Fruit fly (Drosophila melanogaster) whole organism, pupa: ENCODE data around the gene His3.3A.

ENCODE experiments used
- CG10348 ChIP-seq: fragments of 200-800 bp; sonication (Bioruptor generic); IDR thresholded peaks from 2 replicates; pipeline ENCODE4 v1.3.6; 2022; ENCODE audit warnings: missing biosample characterization, missing genetic modification characterization
- CG12605 ChIP-seq: fragments of 200-800 bp; sonication (Bioruptor generic); IDR thresholded peaks from 2 replicates; pipeline ENCODE4 v1.3.6; 2022; ENCODE audit warnings: missing biosample characterization, missing genetic modification characterization
- CG13204 ChIP-seq: fragments of 200-800 bp; sonication (Bioruptor generic); optimal IDR thresholded peaks from 2 replicates; lab custom pipeline; 2018; ENCODE audit warnings: missing biosample characterization, mild to moderate bottlenecking, missing genetic modification characterization, moderate library complexity
- CG14655 ChIP-seq: fragments of 200-800 bp; sonication (Bioruptor generic); optimal IDR thresholded peaks from 3 replicates; lab custom pipeline; 2017; ENCODE audit warnings: mild to moderate bottlenecking, missing biosample characterization, missing genetic modification reagents, missing genetic modification characterization
- CG15710 ChIP-seq: fragments of 200-800 bp; sonication (Bioruptor generic); optimal IDR thresholded peaks from 2 replicates; lab custom pipeline; 2018; ENCODE audit warnings: missing biosample characterization, mild to moderate bottlenecking, missing genetic modification characterization, moderate library complexity
- CG17806 ChIP-seq: fragments of 200-800 bp; sonication (Bioruptor generic); optimal IDR thresholded peaks from 2 replicates; lab custom pipeline; 2018; ENCODE audit warnings: missing biosample characterization, mild to moderate bottlenecking, missing genetic modification characterization, moderate library complexity
- CG32121 ChIP-seq: fragments of 200-800 bp; sonication (Bioruptor generic); IDR thresholded peaks from 2 replicates; pipeline ENCODE4 v1.3.6; 2022; ENCODE audit warnings: missing biosample characterization, missing genetic modification characterization
- CG34367 ChIP-seq: fragments of 200-800 bp; sonication (Bioruptor generic); optimal IDR thresholded peaks from 2 replicates; lab custom pipeline; 2018; ENCODE audit warnings: missing biosample characterization, mild to moderate bottlenecking, missing genetic modification characterization
- CG4496 ChIP-seq: fragments of 200-800 bp; sonication (Bioruptor generic); IDR thresholded peaks from 3 replicates; pipeline ENCODE4 v1.3.6; 2022; ENCODE audit warnings: missing biosample characterization, missing genetic modification characterization
- CG8159 ChIP-seq: fragments of 200-800 bp; sonication (Bioruptor generic); optimal IDR thresholded peaks from 3 replicates; lab custom pipeline; 2018; ENCODE audit warnings: missing biosample characterization, mild to moderate bottlenecking, missing genetic modification characterization, moderate library complexity
- CG8301 ChIP-seq: fragments of 200-800 bp; sonication (Bioruptor generic); optimal IDR thresholded peaks from 2 replicates; lab custom pipeline; 2018; ENCODE audit warnings: missing biosample characterization, mild to moderate bottlenecking, missing genetic modification characterization
- CG9948 ChIP-seq: fragments of 200-800 bp; sonication (Bioruptor generic); optimal IDR thresholded peaks from 2 replicates; lab custom pipeline; 2018; ENCODE audit warnings: missing biosample characterization, mild to moderate bottlenecking, missing genetic modification characterization, moderate library complexity
- D1 ChIP-seq: fragments of 200-800 bp; sonication (Bioruptor generic); optimal IDR thresholded peaks from 2 replicates; lab custom pipeline; 2018; ENCODE audit warnings: missing biosample characterization, mild to moderate bottlenecking, missing genetic modification characterization, moderate library complexity
- EcR ChIP-seq: fragments of 200-800 bp; sonication (Bioruptor generic); optimal IDR thresholded peaks from 3 replicates; lab custom pipeline; 2019; ENCODE audit warnings: missing biosample characterization, missing genetic modification characterization, mild to moderate bottlenecking, moderate library complexity, missing genetic modification reagents
- Ets98B ChIP-seq: fragments of 200-800 bp; sonication (Bioruptor generic); IDR thresholded peaks from 2 replicates; pipeline ENCODE4 v1.3.6; 2022; ENCODE audit warnings: missing biosample characterization, missing genetic modification characterization
- Pif1A ChIP-seq: fragments of 200-800 bp; sonication (Bioruptor generic); optimal IDR thresholded peaks from 3 replicates; lab custom pipeline; 2016; ENCODE audit warnings: missing biosample characterization, missing genetic modification characterization
- Pif1B ChIP-seq: fragments of 200-800 bp; sonication (Bioruptor generic); optimal IDR thresholded peaks from 3 replicates; lab custom pipeline; 2016; ENCODE audit warnings: missing biosample characterization, missing genetic modification characterization
- Snoo ChIP-seq: fragments of 200-800 bp; sonication (Bioruptor generic); optimal IDR thresholded peaks from 3 replicates; lab custom pipeline; 2017; ENCODE audit warnings: missing biosample characterization, mild to moderate bottlenecking, missing genetic modification characterization, inconsistent platforms
- fd96Ca ChIP-seq: fragments of 200-800 bp; sonication (Bioruptor generic); IDR thresholded peaks from 3 replicates; pipeline ENCODE4 v1.3.6; 2022; ENCODE audit warnings: missing biosample characterization, missing genetic modification characterization
- gl ChIP-seq: fragments of 200-800 bp; sonication (Bioruptor generic); optimal IDR thresholded peaks from 2 replicates; lab custom pipeline; 2018; ENCODE audit warnings: missing biosample characterization, mild to moderate bottlenecking, missing genetic modification characterization
- rn ChIP-seq: fragments of 200-800 bp; sonication (Bioruptor generic); IDR thresholded peaks from 2 replicates; pipeline ENCODE4 v1.3.6; 2022; ENCODE audit warnings: missing biosample characterization, missing genetic modification characterization

Gene His3.3A

DNA sequence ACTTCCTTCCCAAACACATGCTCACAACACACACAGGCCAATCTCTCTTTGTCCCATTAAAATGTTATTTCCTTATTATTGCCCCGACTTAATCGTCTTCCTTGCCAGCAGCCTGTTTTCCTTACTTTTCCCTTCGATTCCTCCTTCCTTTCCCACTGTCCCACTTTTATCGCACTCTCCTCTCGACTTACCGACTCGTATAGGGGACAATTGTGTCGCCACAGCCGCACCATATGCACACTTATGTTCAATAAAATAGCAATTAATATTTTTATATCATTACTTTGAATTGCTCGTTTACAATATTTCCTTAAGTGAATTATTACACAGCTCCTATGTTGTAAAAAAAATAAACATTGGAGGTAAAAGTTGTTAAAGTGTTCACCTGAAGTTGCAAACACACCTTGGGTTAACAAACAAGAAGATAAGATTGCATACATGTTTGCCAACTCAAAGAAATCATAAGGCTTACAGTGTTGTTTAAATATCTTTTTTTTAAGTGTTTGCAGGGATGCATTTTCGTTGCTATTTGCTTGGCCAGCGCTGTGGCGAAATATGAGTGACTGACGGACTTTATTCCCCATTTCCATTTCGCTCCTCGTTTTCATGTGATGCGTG is 32.2 kb downstream of the His3.3A start:
- TF ChIP-seq rn (GFP tag; lab: Robert Waterston, UW) (no peak), CG4496 (peak; percentile 81), D1 (tag; lab: Kevin White, UChicago) (peak; percentile 76), CG9948 (tag; lab: Kevin White, UChicago) (peak; percentile 83), CG8301 (tag; lab: Kevin White, UChicago) (peak; percentile 83), CG14655 (GFP tag; lab: Kevin White, UChicago) (peak; percentile 86), Snoo (tag; lab: Kevin White, UChicago) (peak; percentile 84), CG17806 (tag; lab: Kevin White, UChicago) (peak; percentile 81), CG32121 (GFP tag; lab: Robert Waterston, UW) (peak; percentile 62), EcR (GFP tag; lab: Kevin White, UChicago) (peak; percentile 13), CG12605 (peak; percentile 71), fd96Ca (GFP tag; lab: Robert Waterston, UW) (peak; percentile 69; the same call in 2 of the 3 replicates), CG34367 (peak; percentile 78), CG10348 (GFP tag; lab: Robert Waterston, UW) (no peak), CG13204 (peak; percentile 66), Ets98B (GFP tag; lab: Robert Waterston, UW) (peak; percentile 55), CG8159 (tag; lab: Kevin White, UChicago) (peak; percentile 87), CG15710 (peak; percentile 85), Pif1B (GFP tag; lab: Kevin White, UChicago) (peak; percentile 92), Pif1A (peak; percentile 90), gl (tag; lab: Kevin White, UChicago) (peak; percentile 72)

DNA sequence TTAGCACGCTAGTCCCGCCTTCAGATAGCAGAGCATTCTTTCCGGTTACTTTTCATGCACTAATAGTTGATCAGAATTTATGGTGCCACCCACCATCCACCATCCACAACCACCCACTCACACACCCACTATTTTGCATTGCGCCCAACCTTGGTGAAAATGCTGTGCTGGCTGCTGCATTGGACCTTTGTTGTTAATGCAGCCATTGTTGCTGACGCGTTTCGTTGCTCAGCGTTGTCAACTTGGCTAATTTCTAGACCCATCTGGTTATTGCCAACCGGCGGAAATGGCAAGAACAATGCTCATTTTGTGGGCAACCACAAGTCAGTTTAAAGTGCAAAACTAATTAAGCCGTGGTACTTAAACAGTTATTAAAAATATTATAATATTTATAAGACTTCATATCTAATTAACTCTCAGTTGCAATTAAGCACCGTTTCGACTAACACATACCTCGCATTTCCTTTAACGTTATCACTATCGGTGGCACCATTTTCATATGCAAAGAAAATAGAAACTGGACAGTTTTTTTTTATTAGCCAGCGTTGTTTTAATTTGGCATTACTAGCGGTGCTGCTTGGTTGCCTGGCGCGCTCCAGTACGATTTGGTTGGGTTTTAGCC is 33.9 kb downstream of the His3.3A start:
- TF ChIP-seq D1 (tag; lab: Kevin White, UChicago) (no peak), CG34367 (no peak), EcR (GFP tag; lab: Kevin White, UChicago) (no peak), gl (tag; lab: Kevin White, UChicago) (no peak), fd96Ca (GFP tag; lab: Robert Waterston, UW) (no peak), CG8301 (tag; lab: Kevin White, UChicago) (no peak), CG15710 (no peak), Snoo (tag; lab: Kevin White, UChicago) (no peak), CG10348 (GFP tag; lab: Robert Waterston, UW) (no peak), Pif1A (no peak), CG32121 (GFP tag; lab: Robert Waterston, UW) (no peak), CG8159 (tag; lab: Kevin White, UChicago) (no peak), CG14655 (GFP tag; lab: Kevin White, UChicago) (no peak), CG12605 (no peak)

DNA sequence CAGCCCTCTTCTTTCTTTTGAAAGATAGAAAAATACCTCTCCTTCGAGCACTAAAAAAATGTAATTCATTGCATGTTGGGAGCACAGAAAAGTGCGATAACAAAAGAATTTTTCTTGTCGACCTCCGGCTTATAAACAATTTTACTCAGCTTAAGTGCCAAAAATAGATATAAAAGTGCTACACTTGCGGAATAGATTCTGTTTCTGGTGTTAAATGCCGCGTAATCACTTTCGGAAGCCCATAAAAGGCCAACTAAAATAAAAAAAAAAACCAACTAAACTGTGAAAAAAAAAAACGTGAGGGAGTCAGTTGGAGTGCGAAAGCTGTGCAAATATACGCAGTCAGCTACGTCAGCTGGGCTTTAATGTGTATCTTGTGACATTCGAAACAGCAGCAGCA is 34.8 kb downstream of the His3.3A start:
- TF ChIP-seq Snoo (tag; lab: Kevin White, UChicago), result no peak
- no peak for TF ChIP-seq gl (tag; lab: Kevin White, UChicago)
- TF ChIP-seq CG13204, result no peak
- no peak for TF ChIP-seq CG8159 (tag; lab: Kevin White, UChicago)
- no peak for TF ChIP-seq CG34367
- TF ChIP-seq fd96Ca (GFP tag; lab: Robert Waterston, UW), result no peak
- no peak for TF ChIP-seq EcR (GFP tag; lab: Kevin White, UChicago)
- TF ChIP-seq CG9948 (tag; lab: Kevin White, UChicago), result no peak
- no peak for TF ChIP-seq Ets98B (GFP tag; lab: Robert Waterston, UW)
- TF ChIP-seq CG14655 (GFP tag; lab: Kevin White, UChicago), result no peak
- no peak for TF ChIP-seq CG4496
- no peak for TF ChIP-seq CG15710
- no peak for TF ChIP-seq rn (GFP tag; lab: Robert Waterston, UW)
- TF ChIP-seq D1 (tag; lab: Kevin White, UChicago), result no peak
- TF ChIP-seq CG17806 (tag; lab: Kevin White, UChicago), result no peak
- no peak for TF ChIP-seq CG10348 (GFP tag; lab: Robert Waterston, UW)
- TF ChIP-seq Pif1B (GFP tag; lab: Kevin White, UChicago), result no peak
- no peak for TF ChIP-seq CG32121 (GFP tag; lab: Robert Waterston, UW)
- no peak for TF ChIP-seq Pif1A
- TF ChIP-seq, all 21 proteins: peak for 0

DNA sequence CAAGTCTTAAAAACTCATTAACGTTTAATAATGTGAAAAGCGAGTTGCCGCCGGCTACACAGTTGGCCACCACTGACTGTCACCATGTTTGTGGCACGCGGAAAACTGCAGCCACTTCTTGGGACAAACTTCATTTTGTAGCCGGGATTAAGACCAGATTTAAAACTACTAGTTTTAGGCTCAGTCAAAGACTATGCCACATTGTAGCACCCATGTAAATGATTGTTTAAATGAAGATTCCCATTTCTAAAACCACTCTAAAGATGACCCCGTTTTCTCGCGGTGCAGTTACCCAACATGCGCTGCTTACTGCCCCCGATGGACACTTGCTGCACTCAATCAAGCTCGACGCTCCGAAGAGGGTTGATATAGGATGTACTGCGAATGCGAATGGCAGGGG is 35.5 kb downstream of the His3.3A start:
- TF ChIP-seq Pif1A (peak; percentile 59), Pif1B (GFP tag; lab: Kevin White, UChicago) (no peak), CG13204 (no peak), CG10348 (GFP tag; lab: Robert Waterston, UW) (0 out of 2 replicates have a peak, but pooled peaks have one; percentile 20), EcR (GFP tag; lab: Kevin White, UChicago) (no peak), CG34367 (peak; percentile 0), CG14655 (GFP tag; lab: Kevin White, UChicago) (peak; percentile 55), CG17806 (tag; lab: Kevin White, UChicago) (peak; percentile 44), fd96Ca (GFP tag; lab: Robert Waterston, UW) (peak; percentile 73; the same call in 2 of the 3 replicates), D1 (tag; lab: Kevin White, UChicago) (no peak), rn (GFP tag; lab: Robert Waterston, UW) (0 out of 2 replicates have a peak, but pooled peaks have one; percentile 28), CG4496 (peak; percentile 57; the same call in 1 of the 3 replicates), CG15710 (peak; percentile 41), Ets98B (GFP tag; lab: Robert Waterston, UW) (peak; percentile 16; the same call in 1 of the 2 replicates), CG12605 (peak; percentile 31; the same call in 1 of the 2 replicates), CG32121 (GFP tag; lab: Robert Waterston, UW) (peak; percentile 41; the same call in 1 of the 2 replicates), CG8159 (tag; lab: Kevin White, UChicago) (peak; percentile 45), CG8301 (tag; lab: Kevin White, UChicago) (peak; percentile 60), CG9948 (tag; lab: Kevin White, UChicago) (peak; percentile 24)
